Fruit fly (Drosophila melanogaster) whole organism, adult: ENCODE results near the gene PH4alphaEFB.

Experiments
- CG14711 ChIP-seq: fragments of 200-800 bp; sonication (Bioruptor generic); optimal IDR thresholded peaks from 2 replicates; lab custom pipeline; 2018; ENCODE audit warnings: missing biosample characterization, mild to moderate bottlenecking, missing genetic modification characterization, moderate library complexity
- CG7045 ChIP-seq: fragments of 200-800 bp; sonication (Bioruptor generic); optimal IDR thresholded peaks from 2 replicates; lab custom pipeline; 2017; ENCODE audit warnings: missing biosample characterization, mild to moderate bottlenecking, missing genetic modification characterization
- bab1 ChIP-seq: fragments of 200-800 bp; sonication (Bioruptor generic); optimal IDR thresholded peaks from 3 replicates; lab custom pipeline; 2019; ENCODE audit warnings: missing biosample characterization, mild to moderate bottlenecking, missing genetic modification characterization, moderate library complexity
- cnc ChIP-seq, 2 experiments: fragments of >200 bp; optimal IDR thresholded peaks; 2 replicates each; lab custom pipeline; 2017

DNA sequence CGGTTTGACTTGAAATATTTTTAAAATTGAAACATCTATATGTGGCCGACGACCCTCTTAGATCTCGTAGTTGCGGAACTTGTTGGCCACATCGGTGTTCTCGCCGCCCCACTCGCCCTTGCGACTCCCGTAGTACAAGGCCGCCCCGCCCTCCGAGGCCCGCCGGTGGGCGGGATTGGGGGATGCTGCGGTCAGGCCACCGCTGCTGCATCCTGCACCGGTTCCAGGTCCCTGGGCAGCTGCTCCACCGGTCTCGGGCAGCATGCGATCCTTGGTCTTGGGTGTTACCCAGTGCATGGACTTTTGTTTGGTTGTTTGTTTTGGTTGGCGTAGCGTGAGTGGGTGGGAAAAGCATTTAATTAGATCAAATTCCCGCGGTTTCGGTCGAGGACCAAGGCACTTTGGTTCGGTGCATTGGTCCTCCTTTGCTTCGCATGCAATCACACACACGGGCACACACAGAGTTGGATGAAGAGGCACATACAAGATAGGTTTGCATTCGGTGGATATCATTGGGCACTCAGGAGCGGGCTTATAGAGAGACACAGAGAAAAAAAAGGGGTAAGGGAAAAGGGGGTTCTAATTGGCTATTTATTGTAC lies 52.5 kb downstream of the PH4alphaEFB start:
- no peak for TF ChIP-seq bab1 (GFP tag; lab: Kevin White, UChicago)
- no peak for TF ChIP-seq CG7045 (GFP tag; lab: Kevin White, UChicago)
- TF ChIP-seq cnc (optimal IDR thresholded peaks at IDR 0.05; lab: Kevin White, UChicago): no peak
- TF ChIP-seq CG14711 (tag; lab: Kevin White, UChicago): no peak
